Fruit fly (Drosophila melanogaster) whole organism, pupa: Measurements from ENCODE around the gene CG34179.

Experiments
- CG10348 ChIP-seq: fragments of 200-800 bp; sonication (Bioruptor generic); IDR thresholded peaks from 2 replicates; pipeline ENCODE4 v1.3.6; 2022; ENCODE audit warnings: missing biosample characterization, missing genetic modification characterization
- CG12605 ChIP-seq: fragments of 200-800 bp; sonication (Bioruptor generic); IDR thresholded peaks from 2 replicates; pipeline ENCODE4 v1.3.6; 2022; ENCODE audit warnings: missing biosample characterization, missing genetic modification characterization
- CG13204 ChIP-seq: fragments of 200-800 bp; sonication (Bioruptor generic); optimal IDR thresholded peaks from 2 replicates; lab custom pipeline; 2018; ENCODE audit warnings: missing biosample characterization, mild to moderate bottlenecking, missing genetic modification characterization, moderate library complexity
- CG14655 ChIP-seq: fragments of 200-800 bp; sonication (Bioruptor generic); optimal IDR thresholded peaks from 3 replicates; lab custom pipeline; 2017; ENCODE audit warnings: mild to moderate bottlenecking, missing biosample characterization, missing genetic modification reagents, missing genetic modification characterization
- CG15710 ChIP-seq: fragments of 200-800 bp; sonication (Bioruptor generic); optimal IDR thresholded peaks from 2 replicates; lab custom pipeline; 2018; ENCODE audit warnings: missing biosample characterization, mild to moderate bottlenecking, missing genetic modification characterization, moderate library complexity
- CG17806 ChIP-seq: fragments of 200-800 bp; sonication (Bioruptor generic); optimal IDR thresholded peaks from 2 replicates; lab custom pipeline; 2018; ENCODE audit warnings: missing biosample characterization, mild to moderate bottlenecking, missing genetic modification characterization, moderate library complexity
- CG32121 ChIP-seq: fragments of 200-800 bp; sonication (Bioruptor generic); IDR thresholded peaks from 2 replicates; pipeline ENCODE4 v1.3.6; 2022; ENCODE audit warnings: missing biosample characterization, missing genetic modification characterization
- CG34367 ChIP-seq: fragments of 200-800 bp; sonication (Bioruptor generic); optimal IDR thresholded peaks from 2 replicates; lab custom pipeline; 2018; ENCODE audit warnings: missing biosample characterization, mild to moderate bottlenecking, missing genetic modification characterization
- CG4496 ChIP-seq: fragments of 200-800 bp; sonication (Bioruptor generic); IDR thresholded peaks from 3 replicates; pipeline ENCODE4 v1.3.6; 2022; ENCODE audit warnings: missing biosample characterization, missing genetic modification characterization
- CG8159 ChIP-seq: fragments of 200-800 bp; sonication (Bioruptor generic); optimal IDR thresholded peaks from 3 replicates; lab custom pipeline; 2018; ENCODE audit warnings: missing biosample characterization, mild to moderate bottlenecking, missing genetic modification characterization, moderate library complexity
- CG8301 ChIP-seq: fragments of 200-800 bp; sonication (Bioruptor generic); optimal IDR thresholded peaks from 2 replicates; lab custom pipeline; 2018; ENCODE audit warnings: missing biosample characterization, mild to moderate bottlenecking, missing genetic modification characterization
- CG9948 ChIP-seq: fragments of 200-800 bp; sonication (Bioruptor generic); optimal IDR thresholded peaks from 2 replicates; lab custom pipeline; 2018; ENCODE audit warnings: missing biosample characterization, mild to moderate bottlenecking, missing genetic modification characterization, moderate library complexity
- D1 ChIP-seq: fragments of 200-800 bp; sonication (Bioruptor generic); optimal IDR thresholded peaks from 2 replicates; lab custom pipeline; 2018; ENCODE audit warnings: missing biosample characterization, mild to moderate bottlenecking, missing genetic modification characterization, moderate library complexity
- EcR ChIP-seq: fragments of 200-800 bp; sonication (Bioruptor generic); optimal IDR thresholded peaks from 3 replicates; lab custom pipeline; 2019; ENCODE audit warnings: missing biosample characterization, missing genetic modification characterization, mild to moderate bottlenecking, moderate library complexity, missing genetic modification reagents
- Ets98B ChIP-seq: fragments of 200-800 bp; sonication (Bioruptor generic); IDR thresholded peaks from 2 replicates; pipeline ENCODE4 v1.3.6; 2022; ENCODE audit warnings: missing biosample characterization, missing genetic modification characterization
- Pif1A ChIP-seq: fragments of 200-800 bp; sonication (Bioruptor generic); optimal IDR thresholded peaks from 3 replicates; lab custom pipeline; 2016; ENCODE audit warnings: missing biosample characterization, missing genetic modification characterization
- Pif1B ChIP-seq: fragments of 200-800 bp; sonication (Bioruptor generic); optimal IDR thresholded peaks from 3 replicates; lab custom pipeline; 2016; ENCODE audit warnings: missing biosample characterization, missing genetic modification characterization
- Snoo ChIP-seq: fragments of 200-800 bp; sonication (Bioruptor generic); optimal IDR thresholded peaks from 3 replicates; lab custom pipeline; 2017; ENCODE audit warnings: missing biosample characterization, mild to moderate bottlenecking, missing genetic modification characterization, inconsistent platforms
- fd96Ca ChIP-seq: fragments of 200-800 bp; sonication (Bioruptor generic); IDR thresholded peaks from 3 replicates; pipeline ENCODE4 v1.3.6; 2022; ENCODE audit warnings: missing biosample characterization, missing genetic modification characterization
- gl ChIP-seq: fragments of 200-800 bp; sonication (Bioruptor generic); optimal IDR thresholded peaks from 2 replicates; lab custom pipeline; 2018; ENCODE audit warnings: missing biosample characterization, mild to moderate bottlenecking, missing genetic modification characterization
- rn ChIP-seq: fragments of 200-800 bp; sonication (Bioruptor generic); IDR thresholded peaks from 2 replicates; pipeline ENCODE4 v1.3.6; 2022; ENCODE audit warnings: missing biosample characterization, missing genetic modification characterization

Gene CG34179

dm6 chr2L:6047528-6048160 is 862 bp downstream of the CG34179 start, which contains the start of gene IPIP:
Gene IPIP (plus strand): TSS chr2L:6048002.
- TF ChIP-seq CG8159 (tag; lab: Kevin White, UChicago) (peak; percentile 7), Pif1B (GFP tag; lab: Kevin White, UChicago) (peak; percentile 17), EcR (GFP tag; lab: Kevin White, UChicago) (no peak), Snoo (tag; lab: Kevin White, UChicago) (peak; percentile 24), CG14655 (GFP tag; lab: Kevin White, UChicago) (no peak), CG4496 (GFP tag; lab: Robert Waterston, UW) (peak; percentile 50; the same call in 1 of the 3 replicates), CG8301 (tag; lab: Kevin White, UChicago) (no peak), CG15710 (tag; lab: Kevin White, UChicago) (peak; percentile 2), Ets98B (GFP tag; lab: Robert Waterston, UW) (peak; percentile 32; the same call in 1 of the 2 replicates)

dm6 chr2L:6046865-6047264 is 1.6 kb downstream of the CG34179 start:
- TF ChIP-seq CG13204 (GFP tag; lab: Kevin White, UChicago): no peak
- TF ChIP-seq CG8301 (tag; lab: Kevin White, UChicago): no peak
- TF ChIP-seq gl (tag; lab: Kevin White, UChicago): no peak
- no peak for TF ChIP-seq Pif1B (GFP tag; lab: Kevin White, UChicago)

dm6 chr2L:6045972-6046718 is 2.4 kb downstream of the CG34179 start, which contains the start of gene Pfas:
Gene Pfas (minus strand): TSS chr2L:6046050.
- peak; percentile 50 for TF ChIP-seq CG8301 (tag; lab: Kevin White, UChicago)
- TF ChIP-seq CG34367: peak; percentile 28
- peak; percentile 3 for TF ChIP-seq gl (tag; lab: Kevin White, UChicago)
- peak; percentile 50 for TF ChIP-seq CG8159 (tag; lab: Kevin White, UChicago)
- peak; percentile 65 for TF ChIP-seq Ets98B (GFP tag; lab: Robert Waterston, UW)
- TF ChIP-seq CG15710 (tag; lab: Kevin White, UChicago): peak; percentile 53
- TF ChIP-seq Pif1A (GFP tag; lab: Kevin White, UChicago): no peak
- no peak for TF ChIP-seq CG10348 (GFP tag; lab: Robert Waterston, UW)
- TF ChIP-seq CG12605 (GFP tag; lab: Robert Waterston, UW): no peak
- TF ChIP-seq Pif1B (GFP tag; lab: Kevin White, UChicago): no peak
- TF ChIP-seq rn (GFP tag; lab: Robert Waterston, UW): no peak
- peak; percentile 35 for TF ChIP-seq CG9948 (tag; lab: Kevin White, UChicago)
- no peak for TF ChIP-seq CG14655 (GFP tag; lab: Kevin White, UChicago)
- peak; percentile 61 for TF ChIP-seq CG32121
- peak; percentile 51 for TF ChIP-seq CG17806 (tag; lab: Kevin White, UChicago)
- peak; percentile 60; the same call in 1 of the 3 replicates for TF ChIP-seq CG4496 (GFP tag; lab: Robert Waterston, UW)
- peak; percentile 96 for TF ChIP-seq EcR (GFP tag; lab: Kevin White, UChicago)
- no peak for TF ChIP-seq D1 (tag; lab: Kevin White, UChicago)
- TF ChIP-seq CG13204 (GFP tag; lab: Kevin White, UChicago): no peak
- peak; percentile 46 for TF ChIP-seq Snoo (tag; lab: Kevin White, UChicago)
- TF ChIP-seq fd96Ca (GFP tag; lab: Robert Waterston, UW): peak; percentile 68; the same call in 2 of the 3 replicates

- no peak for TF ChIP-seq CG14655 (GFP tag; lab: Kevin White, UChicago)
- TF ChIP-seq CG12605 (GFP tag; lab: Robert Waterston, UW): no peak
Observed at dm6 chr2L:6045484-6045883, 3.0 kb downstream of the CG34179 start.

dm6 chr2L:6037830-6038229 is 10.7 kb downstream of the CG34179 start, which contains the start of the genes CG9117 and CG31643:
Gene CG9117 (minus strand): TSS chr2L:6037902.
Gene CG31643 (plus strand): TSS chr2L:6038117.
- TF ChIP-seq CG34367 (no peak), CG4496 (GFP tag; lab: Robert Waterston, UW) (no peak; the same call in 2 of the 3 replicates), CG15710 (tag; lab: Kevin White, UChicago) (peak; percentile 68), CG13204 (GFP tag; lab: Kevin White, UChicago) (no peak), CG14655 (GFP tag; lab: Kevin White, UChicago) (no peak), Snoo (tag; lab: Kevin White, UChicago) (peak; percentile 8), CG8301 (tag; lab: Kevin White, UChicago) (no peak), CG10348 (GFP tag; lab: Robert Waterston, UW) (no peak), EcR (GFP tag; lab: Kevin White, UChicago) (no peak), Pif1A (GFP tag; lab: Kevin White, UChicago) (no peak), CG17806 (tag; lab: Kevin White, UChicago) (peak; percentile 39), CG12605 (GFP tag; lab: Robert Waterston, UW) (peak; percentile 78; the same call in 1 of the 2 replicates), CG8159 (tag; lab: Kevin White, UChicago) (no peak), Ets98B (GFP tag; lab: Robert Waterston, UW) (peak; percentile 41), CG9948 (tag; lab: Kevin White, UChicago) (peak; percentile 24), D1 (tag; lab: Kevin White, UChicago) (no peak), gl (tag; lab: Kevin White, UChicago) (no peak), rn (GFP tag; lab: Robert Waterston, UW) (no peak), Pif1B (GFP tag; lab: Kevin White, UChicago) (no peak), CG32121 (no peak)
